Fruit fly (Drosophila melanogaster): ENCODE measurements around the gene nkd.

nkd gene

dm6 chr3L:19033154-19033811, 12.0 kb downstream of the nkd start:
- peak; percentile 72 for TF ChIP-seq CG16815 (GFP tag; optimal IDR thresholded peaks at IDR 0.05)
- TF ChIP-seq gro (GFP tag; optimal IDR thresholded peaks at IDR 0.05) = no peak
- peak; percentile 43 for TF ChIP-seq CG15269 (tag; optimal IDR thresholded peaks at IDR 0.05)
- TF ChIP-seq Sry-δ (GFP tag; optimal IDR thresholded peaks at IDR 0.05) = no peak
- TF ChIP-seq fru (optimal IDR thresholded peaks at IDR 0.05) = no peak
- peak; percentile 84 for TF ChIP-seq CG4404 (GFP tag; IDR thresholded peaks at IDR 0.05)
- peak; percentile 87 for TF ChIP-seq CG17328 (GFP tag; IDR thresholded peaks at IDR 0.05)
- TF ChIP-seq CG32767 (GFP tag; IDR thresholded peaks at IDR 0.05) = peak; percentile 51
- TF ChIP-seq toy (GFP tag; IDR thresholded peaks at IDR 0.05) = no peak
- TF ChIP-seq scrt (GFP tag; optimal IDR thresholded peaks at IDR 0.05) = peak; percentile 6
- TF ChIP-seq ken (GFP tag; IDR thresholded peaks at IDR 0.05) = peak; percentile 58; the same call in 1 of the 3 replicates
- TF ChIP-seq CG8924 (tag; optimal IDR thresholded peaks at IDR 0.05) = peak; percentile 90
- peak; percentile 25; the same call in 1 of the 3 replicates for TF ChIP-seq Mrtf (GFP tag; IDR thresholded peaks at IDR 0.05)
- TF ChIP-seq ems (GFP tag; optimal IDR thresholded peaks at IDR 0.05) = no peak
- no peak for TF ChIP-seq Mes4 (GFP tag; optimal IDR thresholded peaks at IDR 0.05)
- peak; percentile 37 for TF ChIP-seq CG4707 (GFP tag; optimal IDR thresholded peaks at IDR 0.05)
- TF ChIP-seq CoRest (tag; optimal IDR thresholded peaks at IDR 0.05) = peak; percentile 82
- TF ChIP-seq Dll (GFP tag; IDR thresholded peaks at IDR 0.05; ENCODE audit: partially characterized antibody) = no peak
- TF ChIP-seq CkIIα-i1 (GFP tag; IDR thresholded peaks at IDR 0.05) = no peak
- TF ChIP-seq CG15696 (tag; optimal IDR thresholded peaks at IDR 0.05) = peak; percentile 96
- peak; percentile 38 for TF ChIP-seq CG9437 (GFP tag; optimal IDR thresholded peaks at IDR 0.05)
- TF ChIP-seq CG17359 (tag; optimal IDR thresholded peaks at IDR 0.05) = peak; percentile 76
- no peak for TF ChIP-seq crc (GFP tag; optimal IDR thresholded peaks at IDR 0.05)
- no peak for TF ChIP-seq fd3F (GFP tag; optimal IDR thresholded peaks at IDR 0.05)
- TF ChIP-seq hkb (optimal IDR thresholded peaks at IDR 0.05) = no peak
- peak; percentile 73 for TF ChIP-seq hkb (GFP tag; IDR thresholded peaks at IDR 0.05)
- no peak for TF ChIP-seq CHES-1-like (GFP tag; optimal IDR thresholded peaks at IDR 0.05)
- no peak for TF ChIP-seq HmgD (GFP tag; optimal IDR thresholded peaks at IDR 0.05)
- TF ChIP-seq otp (GFP tag; IDR thresholded peaks at IDR 0.05) = 0 out of 3 replicates have a peak, but pooled peaks have one; percentile 55
- peak; percentile 87 for TF ChIP-seq phol (tag; optimal IDR thresholded peaks at IDR 0.05)
- TF ChIP-seq oc (tag; optimal IDR thresholded peaks at IDR 0.05) = peak; percentile 46
- TF ChIP-seq Side (GFP tag; optimal IDR thresholded peaks at IDR 0.05) = no peak
- TF ChIP-seq CG32772 (GFP tag; IDR thresholded peaks at IDR 0.05) = peak; percentile 74
- peak; percentile 53; the same call in 1 of the 2 replicates for TF ChIP-seq E2f2 (GFP tag; IDR thresholded peaks at IDR 0.05)
- TF ChIP-seq gce (GFP tag; IDR thresholded peaks at IDR 0.05) = peak; percentile 78
- TF ChIP-seq dysf (GFP tag; IDR thresholded peaks at IDR 0.05) = peak; percentile 51; the same call in 1 of the 3 replicates
- no peak for TF ChIP-seq CG16813 (GFP tag; IDR thresholded peaks at IDR 0.05; ENCODE audit: partially characterized antibody)
- peak; percentile 44 for TF ChIP-seq ind (GFP tag; optimal IDR thresholded peaks at IDR 0.05)
- peak; percentile 77 for TF ChIP-seq CG4424 (GFP tag; optimal IDR thresholded peaks at IDR 0.05)
- no peak for TF ChIP-seq Opbp (GFP tag; IDR thresholded peaks at IDR 0.05; ENCODE audit: partially characterized antibody)
- TF ChIP-seq CG9215 (GFP tag; IDR thresholded peaks at IDR 0.05) = 0 out of 2 replicates have a peak, but pooled peaks have one; percentile 20
- no peak for TF ChIP-seq slou (GFP tag; optimal IDR thresholded peaks at IDR 0.05)
- no peak for TF ChIP-seq Adf1 (GFP tag; IDR thresholded peaks at IDR 0.05)
- peak; percentile 40 for TF ChIP-seq Hsf (GFP tag; optimal IDR thresholded peaks at IDR 0.05)
- TF ChIP-seq CG2875 (GFP tag; optimal IDR thresholded peaks at IDR 0.05) = peak; percentile 69
- peak; percentile 74 for TF ChIP-seq unpg (GFP tag; optimal IDR thresholded peaks at IDR 0.05)
- peak; percentile 48; the same call in 1 of the 2 replicates for TF ChIP-seq Awh (GFP tag; IDR thresholded peaks at IDR 0.05)
- TF ChIP-seq tgo (GFP tag; IDR thresholded peaks at IDR 0.05) = peak; percentile 59; the same call in 1 of the 3 replicates
- no peak for TF ChIP-seq H15 (GFP tag; IDR thresholded peaks at IDR 0.05)
- TF ChIP-seq CG14965 (GFP tag; optimal IDR thresholded peaks at IDR 0.05; ENCODE audit: borderline replicate concordance) = no peak
- peak; percentile 20 for TF ChIP-seq CG9797 (GFP tag; optimal IDR thresholded peaks at IDR 0.05)
